Worm (Caenorhabditis elegans): ENCODE measurements around the gene F23A7.8.

DNA sequence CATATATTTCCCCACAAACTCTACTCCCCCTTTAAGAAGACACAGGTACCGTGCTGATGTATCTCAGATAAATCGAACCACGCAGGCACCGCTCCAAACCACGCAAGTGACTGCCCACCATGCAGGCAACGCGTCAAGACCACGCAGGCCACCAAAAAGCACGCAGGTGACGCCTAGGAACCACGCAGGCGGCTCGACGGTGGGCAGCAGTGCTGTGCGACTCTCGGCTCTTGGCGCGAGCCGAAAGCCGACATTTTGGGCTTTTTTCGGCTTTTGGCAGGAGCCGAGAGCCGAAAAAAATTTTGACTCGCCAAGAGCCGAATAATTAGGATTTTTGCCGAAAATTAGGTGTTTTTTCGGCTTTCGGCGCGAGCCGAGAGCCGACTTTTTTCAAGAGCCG, 30.0 kb downstream of the F23A7.8 start:
- no peak for TF ChIP-seq nhr-76 (tag; optimal IDR thresholded peaks at IDR 0.05)
- TF ChIP-seq unc-39 (tag; optimal IDR thresholded peaks at IDR 0.05), result no peak
- TF ChIP-seq aly-2 (tag; optimal IDR thresholded peaks at IDR 0.05), result no peak
